Fruit fly (Drosophila melanogaster): ENCODE measurements around the gene CG15387.

CG15387 gene

dm6 chr2L:2177969-2178809 lies 47.9 kb downstream of the CG15387 start, which contains the start of gene aop (continued):
- TF ChIP-seq CG33557 (GFP tag; optimal IDR thresholded peaks at IDR 0.05) (peak; percentile 19), CG10979 (tag; optimal IDR thresholded peaks at IDR 0.05) (peak; percentile 4), luna (GFP tag; optimal IDR thresholded peaks at IDR 0.05) (no peak), ro (GFP tag; IDR thresholded peaks at IDR 0.05) (no peak), Scr (GFP tag; IDR thresholded peaks at IDR 0.05; ENCODE audit: partially characterized antibody) (no peak), CG12659 (GFP tag; optimal IDR thresholded peaks at IDR 0.05) (peak; percentile 29), dpn (GFP tag; optimal IDR thresholded peaks at IDR 0.05) (peak in 1 of 2 experiments; percentile 43), her (GFP tag; optimal IDR thresholded peaks at IDR 0.05) (peak; percentile 28), CG17385 (GFP tag; optimal IDR thresholded peaks at IDR 0.05) (no peak), ara (GFP tag; IDR thresholded peaks at IDR 0.05) (peak; percentile 16; the same call in 1 of the 2 replicates), CG17912 (GFP tag; optimal IDR thresholded peaks at IDR 0.05) (peak; percentile 57), CG10267 (tag; optimal IDR thresholded peaks at IDR 0.05) (peak; percentile 18), CG3163 (GFP tag; optimal IDR thresholded peaks at IDR 0.05) (peak; percentile 78), Bteb2 (GFP tag; optimal IDR thresholded peaks at IDR 0.05) (peak; percentile 11), C15 (GFP tag; IDR thresholded peaks at IDR 0.05) (no peak), Mad (GFP tag; optimal IDR thresholded peaks at IDR 0.05) (no peak), CG16863 (GFP tag; optimal IDR thresholded peaks at IDR 0.05) (peak; percentile 16), CG10654 (GFP tag; optimal IDR thresholded peaks at IDR 0.05) (no peak)

dm6 chr2L:2177312-2177968 lies 48.7 kb downstream of the CG15387 start:
- no peak for TF ChIP-seq kah (GFP tag; optimal IDR thresholded peaks at IDR 0.05)
- no peak for TF ChIP-seq CG3838 (GFP tag; optimal IDR thresholded peaks at IDR 0.05)
- no peak for TF ChIP-seq CG6254 (GFP tag; optimal IDR thresholded peaks at IDR 0.05)
- TF ChIP-seq CG8359 (GFP tag; optimal IDR thresholded peaks at IDR 0.05; ENCODE audit: borderline replicate concordance): no peak
- no peak for TF ChIP-seq CG6683 (GFP tag; optimal IDR thresholded peaks at IDR 0.05)
- no peak for TF ChIP-seq exex (tag; optimal IDR thresholded peaks at IDR 0.05)
- TF ChIP-seq az2 (GFP tag; optimal IDR thresholded peaks at IDR 0.05): peak; percentile 52
- no peak for TF ChIP-seq stc (GFP tag; IDR thresholded peaks at IDR 0.05)
- TF ChIP-seq Dbx (GFP tag; IDR thresholded peaks at IDR 0.05): 0 out of 3 replicates have a peak, but pooled peaks have one; percentile 28
- TF ChIP-seq Bteb2 (GFP tag; optimal IDR thresholded peaks at IDR 0.05): no peak
- no peak for TF ChIP-seq ci (GFP tag; IDR thresholded peaks at IDR 0.05)
- no peak for TF ChIP-seq CG18011 (GFP tag; optimal IDR thresholded peaks at IDR 0.05)
- peak; percentile 23; the same call in 1 of the 2 replicates for TF ChIP-seq esg (GFP tag; conservative IDR thresholded peaks at IDR 0.05)
- TF ChIP-seq Gug (GFP tag; IDR thresholded peaks at IDR 0.05): 0 out of 4 replicates have a peak, but pooled peaks have one; percentile 4
- TF ChIP-seq Awh (GFP tag; IDR thresholded peaks at IDR 0.05): no peak
- TF ChIP-seq Med (GFP tag): peak; percentile 93
- peak; percentile 50 for TF ChIP-seq CG6813 (GFP tag; optimal IDR thresholded peaks at IDR 0.05)
- TF ChIP-seq CG1832 (GFP tag; optimal IDR thresholded peaks at IDR 0.05): no peak
- no peak for TF ChIP-seq Dip2 (GFP tag; IDR thresholded peaks at IDR 0.05)
- TF ChIP-seq CG3065 (GFP tag; optimal IDR thresholded peaks at IDR 0.05): peak; percentile 29
- TF ChIP-seq kni (GFP tag; optimal IDR thresholded peaks at IDR 0.05): no peak
- TF ChIP-seq ind (GFP tag; optimal IDR thresholded peaks at IDR 0.05): peak; percentile 53
- no peak for TF ChIP-seq CTCF (GFP tag; optimal IDR thresholded peaks at IDR 0.05)
- no peak for TF ChIP-seq sna (GFP tag; IDR thresholded peaks at IDR 0.05; ENCODE audit: partially characterized antibody)
- peak; percentile 5 for TF ChIP-seq NC2β (GFP tag; optimal IDR thresholded peaks at IDR 0.05)
- TF ChIP-seq pnt (GFP tag; optimal IDR thresholded peaks at IDR 0.05): no peak
- no peak for TF ChIP-seq CG1233 (GFP tag; optimal IDR thresholded peaks at IDR 0.05)
- no peak for TF ChIP-seq schlank (tag; optimal IDR thresholded peaks at IDR 0.05)
- no peak for TF ChIP-seq bbx (GFP tag; IDR thresholded peaks at IDR 0.05; ENCODE audit: partially characterized antibody)
- TF ChIP-seq CrebB (tag; optimal IDR thresholded peaks at IDR 0.05): no peak
- TF ChIP-seq Atf6 (GFP tag; IDR thresholded peaks at IDR 0.05): peak; percentile 58; the same call in 1 of the 2 replicates

All from whole organism, embryonic.